Worm (Caenorhabditis elegans) whole organism, L2 larva: ENCODE results near the gene arrd-3.

Experiments
- C34F6.9 ChIP-seq: fragments of 150-350 bp; optimal IDR thresholded peaks from 2 replicates; lab custom pipeline; 2014; ENCODE audit warnings: missing biosample characterization, missing genetic modification characterization
- F13H6.1 ChIP-seq: sonication (generic microtip); optimal IDR thresholded peaks from 2 replicates; lab custom pipeline; 2016; ENCODE audit warnings: missing genetic modification characterization, missing compliant biosample characterization
- Y55F3AM.14 ChIP-seq: fragments of 200-800 bp; sonication (Bioruptor generic); optimal IDR thresholded peaks from 2 replicates; lab custom pipeline; 2018; ENCODE audit warnings: mild to moderate bottlenecking, missing genetic modification characterization, missing compliant biosample characterization
- ZK546.5 ChIP-seq: sonication (generic microtip); optimal IDR thresholded peaks from 2 replicates; lab custom pipeline; 2017; ENCODE audit warnings: missing biosample characterization, missing genetic modification characterization
- ceh-16 ChIP-seq: fragments of 150-350 bp; optimal IDR thresholded peaks from 2 replicates; lab custom pipeline; 2014; ENCODE audit warnings: missing biosample characterization, missing genetic modification characterization
- ceh-82 ChIP-seq: fragments of 150-350 bp; optimal IDR thresholded peaks from 2 replicates; lab custom pipeline; 2014; ENCODE audit warnings: missing biosample characterization, missing genetic modification characterization
- crh-2 ChIP-seq: sonication (generic microtip); optimal IDR thresholded peaks from 2 replicates; lab custom pipeline; 2017; ENCODE audit warnings: missing biosample characterization, missing genetic modification characterization
- dmd-4 ChIP-seq: sonication (generic microtip); optimal IDR thresholded peaks from 2 replicates; lab custom pipeline; 2017; ENCODE audit warnings: missing biosample characterization, missing genetic modification characterization
- egl-27 ChIP-seq: sonication (generic microtip); optimal IDR thresholded peaks from 3 replicates; lab custom pipeline; 2017; ENCODE audit warnings: missing biosample characterization, missing genetic modification reagents, missing genetic modification characterization
- elt-1 ChIP-seq: fragments of 150-350 bp; optimal IDR thresholded peaks from 2 replicates; lab custom pipeline; 2014; ENCODE audit warnings: missing biosample characterization, missing genetic modification characterization
- fos-1 ChIP-seq: fragments of 150-350 bp; optimal IDR thresholded peaks from 2 replicates; lab custom pipeline; 2014; ENCODE audit warnings: missing biosample characterization, missing genetic modification characterization
- gmeb-1 ChIP-seq: fragments of 150-350 bp; optimal IDR thresholded peaks from 2 replicates; lab custom pipeline; 2014; ENCODE audit warnings: missing biosample characterization, missing genetic modification characterization
- lin-11 ChIP-seq: fragments of 150-350 bp; sonication (generic microtip); optimal IDR thresholded peaks from 2 replicates; lab custom pipeline; 2014; ENCODE audit warnings: missing biosample characterization, missing genetic modification characterization, inconsistent platforms, mixed read lengths
- lin-39 ChIP-seq: fragments of 150-350 bp; optimal IDR thresholded peaks from 2 replicates; lab custom pipeline; 2014; ENCODE audit warnings: missing biosample characterization, missing genetic modification reagents, missing genetic modification characterization
- lsy-2 ChIP-seq, 2 experiments: fragments of 150-350 bp in 1 of 2; sonication (generic microtip) in 1 of 2; optimal IDR thresholded peaks; 2 replicates each; lab custom pipeline; 2014 to 2017; ENCODE audit warnings: missing biosample characterization in 2 of 2, missing genetic modification characterization in 2 of 2
- mab-5 ChIP-seq: fragments of 150-350 bp; optimal IDR thresholded peaks from 2 replicates; lab custom pipeline; 2014; ENCODE audit warnings: missing biosample characterization, missing genetic modification characterization
- mdl-1 ChIP-seq, 2 experiments: fragments of 150-350 bp in 1 of 2; sonication (generic microtip) in 1 of 2; optimal IDR thresholded peaks; 2 replicates each; lab custom pipeline; 2017; ENCODE audit warnings: missing biosample characterization in 2 of 2, missing genetic modification characterization in 2 of 2
- nhr-11 ChIP-seq: fragments of 150-350 bp; optimal IDR thresholded peaks from 2 replicates; lab custom pipeline; 2014; ENCODE audit warnings: missing biosample characterization, missing genetic modification characterization
- nhr-12 ChIP-seq: fragments of 150-350 bp; optimal IDR thresholded peaks from 2 replicates; lab custom pipeline; 2014; ENCODE audit warnings: missing biosample characterization, missing genetic modification characterization
- nhr-129 ChIP-seq: fragments of 150-350 bp; optimal IDR thresholded peaks from 2 replicates; lab custom pipeline; 2014; ENCODE audit warnings: missing biosample characterization, missing genetic modification characterization
- nhr-21 ChIP-seq: fragments of 150-350 bp; optimal IDR thresholded peaks from 2 replicates; lab custom pipeline; 2014; ENCODE audit warnings: missing biosample characterization, missing genetic modification characterization
- nhr-23 ChIP-seq: fragments of 150-350 bp; optimal IDR thresholded peaks from 2 replicates; lab custom pipeline; 2014; ENCODE audit warnings: missing biosample characterization, missing genetic modification reagents, missing genetic modification characterization
- nhr-237 ChIP-seq: fragments of 150-350 bp; optimal IDR thresholded peaks from 2 replicates; lab custom pipeline; 2014; ENCODE audit warnings: missing biosample characterization, missing genetic modification characterization
- peb-1 ChIP-seq: fragments of 150-350 bp; optimal IDR thresholded peaks from 2 replicates; lab custom pipeline; 2014; ENCODE audit warnings: missing biosample characterization, missing genetic modification characterization
- sem-4 ChIP-seq: fragments of 150-350 bp; optimal IDR thresholded peaks from 2 replicates; lab custom pipeline; 2014; ENCODE audit warnings: missing biosample characterization, missing genetic modification reagents, missing genetic modification characterization
- skn-1 ChIP-seq: sonication (generic microtip); optimal IDR thresholded peaks from 2 replicates; lab custom pipeline; 2017; ENCODE audit warnings: missing biosample characterization, missing genetic modification characterization
- sma-9 ChIP-seq, 2 experiments: fragments of 150-350 bp in 1 of 2; sonication (generic microtip) in 1 of 2; optimal IDR thresholded peaks; 2 replicates each; lab custom pipeline; 2014 to 2016; ENCODE audit warnings: missing genetic modification characterization in 2 of 2, mild to moderate bottlenecking in 1 of 2, missing biosample characterization in 1 of 2, missing compliant biosample characterization in 1 of 2, missing genetic modification reagents in 1 of 2, moderate library complexity in 1 of 2
- snpc-4 ChIP-seq: fragments of 150-350 bp; optimal IDR thresholded peaks from 2 replicates; lab custom pipeline; 2014; ENCODE audit warnings: missing biosample characterization, missing genetic modification characterization
- unc-39 ChIP-seq: fragments of 150-350 bp; optimal IDR thresholded peaks from 2 replicates; lab custom pipeline; 2014; ENCODE audit warnings: missing biosample characterization, missing genetic modification characterization
- unc-62 ChIP-seq: fragments of 150-350 bp; optimal IDR thresholded peaks from 2 replicates; lab custom pipeline; 2014; ENCODE audit warnings: missing biosample characterization, missing genetic modification reagents, missing genetic modification characterization
- ztf-4 ChIP-seq: fragments of 150-350 bp; optimal IDR thresholded peaks from 2 replicates; lab custom pipeline; 2014; ENCODE audit warnings: missing biosample characterization, missing genetic modification characterization

Gene arrd-3

ce11 chrII:9412086-9412608 is at the start of gene arrd-3:
Gene arrd-3, plus strand, starts transcription at chrII:9412558.
- TF ChIP-seq gmeb-1 (tag; lab: Kevin White, UChicago) (peak; percentile 7), peb-1 (no peak), sma-9 (GFP tag; optimal IDR thresholded peaks at IDR 0.05; lab: Kevin White, UChicago) (peak; percentile 18), sma-9 (tag; optimal IDR thresholded peaks at IDR 0.05; lab: Kevin White, UChicago) (no peak), fos-1 (tag; lab: Kevin White, UChicago) (peak; percentile 94)

DNA sequence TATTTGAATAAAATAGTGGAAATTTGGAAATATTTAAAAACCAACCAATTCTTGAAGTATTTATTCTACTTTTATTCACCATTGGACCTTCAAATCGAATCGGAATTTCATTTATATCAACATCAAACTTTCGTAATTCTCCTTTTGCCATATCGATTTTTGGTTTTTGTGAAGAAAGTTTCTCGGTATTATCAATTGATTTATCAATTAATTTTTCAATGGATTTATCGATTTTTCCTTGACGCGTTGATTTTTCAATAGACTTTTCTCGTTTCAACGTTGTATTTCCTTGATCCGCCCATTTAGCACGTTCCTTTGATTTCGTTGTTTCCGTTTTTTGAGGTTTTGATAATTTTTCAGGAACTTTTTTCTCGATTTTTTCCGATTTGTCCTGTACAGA is 43.0 kb upstream of the arrd-3 start:
- no peak for TF ChIP-seq crh-2
- no peak for TF ChIP-seq lin-11 (tag; lab: Kevin White, UChicago)
- no peak for TF ChIP-seq sem-4 (tag; lab: Kevin White, UChicago)
- TF ChIP-seq nhr-12 (tag; lab: Kevin White, UChicago): no peak
- no peak for TF ChIP-seq peb-1
- no peak for TF ChIP-seq skn-1
- TF ChIP-seq nhr-11 (tag; lab: Kevin White, UChicago): no peak
- no peak for TF ChIP-seq lin-39 (tag; lab: Kevin White, UChicago)
- TF ChIP-seq sma-9 (GFP tag; optimal IDR thresholded peaks at IDR 0.05; lab: Kevin White, UChicago): no peak
- TF ChIP-seq sma-9 (tag; optimal IDR thresholded peaks at IDR 0.05; lab: Kevin White, UChicago): no peak
- TF ChIP-seq C34F6.9: no peak
- TF ChIP-seq ZK546.5 (tag; lab: Kevin White, UChicago): no peak
- no peak for TF ChIP-seq mdl-1 (tag; optimal IDR thresholded peaks at IDR 0.05; lab: Kevin White, UChicago)
- TF ChIP-seq lsy-2 (tag; optimal IDR thresholded peaks at IDR 0.05; lab: Kevin White, UChicago): no peak
- no peak for TF ChIP-seq Y55F3AM.14 (GFP tag; lab: Kevin White, UChicago)
- TF ChIP-seq, all 48 proteins: peak for 0

ce11 chrII:9372393-9372792 is 40.0 kb upstream of the arrd-3 start, which contains the start of gene C06C3.3:
Gene C06C3.3, minus strand, starts transcription at chrII:9372493.
- TF ChIP-seq egl-27 (tag; lab: Kevin White, UChicago) (no peak), fos-1 (tag; lab: Kevin White, UChicago) (no peak), nhr-129 (no peak), sma-9 (GFP tag; optimal IDR thresholded peaks at IDR 0.05; lab: Kevin White, UChicago) (no peak), sma-9 (tag; optimal IDR thresholded peaks at IDR 0.05; lab: Kevin White, UChicago) (no peak), F13H6.1 (tag; lab: Kevin White, UChicago) (no peak), unc-62 (GFP tag; lab: Kevin White, UChicago) (no peak), unc-39 (no peak)
- TF ChIP-seq, all 48 proteins: peak for 0

DNA sequence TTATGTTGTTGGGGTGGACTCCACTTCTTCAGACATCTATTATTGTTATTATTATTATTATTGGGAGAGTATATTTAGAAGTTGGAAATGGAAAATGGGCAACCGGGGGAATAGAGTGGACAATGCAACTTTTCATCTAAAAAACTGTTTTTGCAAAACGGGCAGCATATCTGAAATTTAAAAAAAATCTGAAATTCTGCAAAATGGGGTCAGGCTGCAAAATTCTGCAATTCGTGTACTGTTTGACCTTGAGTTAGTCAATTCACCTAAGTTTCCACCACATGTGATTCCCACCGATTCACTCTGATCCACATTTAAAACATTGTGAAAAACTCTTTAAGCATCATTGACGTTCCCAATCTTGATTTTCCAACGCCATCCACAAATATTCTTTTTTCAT is 39.4 kb upstream of the arrd-3 start, which contains the start of gene C06C3.4:
Gene C06C3.4 (plus strand): TSS at position 301 of the 400 bp plus-strand sequence.
- TF ChIP-seq egl-27 (tag; lab: Kevin White, UChicago) (no peak), ceh-16 (tag; lab: Kevin White, UChicago) (no peak), elt-1 (tag; lab: Kevin White, UChicago) (no peak), ztf-4 (no peak), nhr-23 (tag; lab: Kevin White, UChicago) (no peak), mab-5 (tag; lab: Kevin White, UChicago) (no peak), unc-39 (no peak), F13H6.1 (tag; lab: Kevin White, UChicago) (no peak), ZK546.5 (tag; lab: Kevin White, UChicago) (no peak), snpc-4 (tag; lab: Kevin White, UChicago) (no peak)

DNA sequence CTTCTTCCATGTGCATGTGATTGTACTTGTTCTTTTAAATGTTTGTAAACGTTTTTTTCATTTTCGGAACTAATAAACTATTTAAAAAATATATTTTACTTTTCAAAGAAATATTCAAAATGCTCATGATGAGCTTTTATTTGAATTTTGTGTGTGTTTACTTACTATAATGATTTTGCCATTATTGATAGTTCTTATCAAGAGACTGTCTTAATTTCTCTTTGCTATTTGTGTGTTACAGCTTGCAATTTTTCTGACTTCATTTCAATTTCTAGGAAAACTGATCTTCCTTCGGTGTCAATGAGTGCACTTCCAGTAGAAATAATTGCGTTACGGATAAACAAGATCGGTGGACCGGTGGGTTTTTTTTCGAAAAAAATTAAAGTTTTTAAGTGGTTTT is 37.6 kb upstream of the arrd-3 start, which contains the start of gene C06C3.12:
Gene C06C3.12 (plus strand): TSS at position 301 of the 400 bp plus-strand sequence.
- no peak for TF ChIP-seq snpc-4 (tag; lab: Kevin White, UChicago)
- peak; percentile 24 for TF ChIP-seq fos-1 (tag; lab: Kevin White, UChicago)

- TF ChIP-seq C34F6.9: no peak
- no peak for TF ChIP-seq nhr-237
- TF ChIP-seq ceh-82 (tag; lab: Kevin White, UChicago): no peak
- TF ChIP-seq nhr-21: no peak
- TF ChIP-seq dmd-4 (tag; lab: Kevin White, UChicago): no peak
- no peak for TF ChIP-seq mab-5 (tag; lab: Kevin White, UChicago)
Observed at ce11 chrII:9377158-9377557, 35.2 kb upstream of the arrd-3 start, which contains the start of gene C06C3.10. Gene C06C3.10, minus strand, starts transcription at chrII:9377258.
